Worm (Caenorhabditis elegans) whole organism, young adult: ENCODE measurements around the gene C02F5.10.
A peak's percentile ranks its signal among the peaks of the same experiment; 100 is the strongest.

Experiments used
- F22D6.2 ChIP-seq: sonication (generic microtip); optimal IDR thresholded peaks from 2 replicates; lab custom pipeline; 2016; ENCODE audit warnings: mild to moderate bottlenecking, missing genetic modification characterization, missing compliant biosample characterization
- F37B4.10 ChIP-seq: fragments of 200-800 bp; sonication (Bioruptor generic); IDR thresholded peaks from 2 replicates; pipeline ENCODE4 v1.3.6; 2022; ENCODE audit warnings: missing genetic modification characterization, missing compliant biosample characterization
- Y53F4B.3 ChIP-seq: fragments of 200-800 bp; sonication (Bioruptor generic); IDR thresholded peaks from 2 replicates; pipeline ENCODE4 v1.3.6; 2022; ENCODE audit warnings: missing genetic modification reagents, missing genetic modification characterization, missing compliant biosample characterization
- akir-1 ChIP-seq: fragments of 200-800 bp; sonication (Bioruptor generic); optimal IDR thresholded peaks from 2 replicates; lab custom pipeline; 2018; ENCODE audit warnings: mild to moderate bottlenecking, missing genetic modification characterization, moderate library complexity, missing compliant biosample characterization
- bed-1 ChIP-seq: fragments of 200-800 bp; sonication (Bioruptor generic); IDR thresholded peaks from 2 replicates; pipeline ENCODE4 v1.3.6; 2022; ENCODE audit warnings: missing genetic modification reagents, missing genetic modification characterization, missing compliant biosample characterization
- ceh-100 ChIP-seq: fragments of 200-800 bp; sonication (Bioruptor generic); IDR thresholded peaks from 2 replicates; pipeline ENCODE4 v1.3.6; 2022; ENCODE audit warnings: missing genetic modification reagents, missing genetic modification characterization, missing compliant biosample characterization
- egl-44 ChIP-seq: fragments of 200-800 bp; sonication (Bioruptor generic); IDR thresholded peaks from 2 replicates; pipeline ENCODE4 v1.3.6; 2022; ENCODE audit warnings: missing genetic modification reagents, missing genetic modification characterization, missing compliant biosample characterization
- lin-35 ChIP-seq, 3 experiments: fragments of 150-350 bp in 2 of 3; sonication (generic microtip) in 1 of 3; optimal IDR thresholded peaks; 2 replicates each; lab custom pipeline; 2014 to 2018; ENCODE audit warnings: missing biosample characterization in 3 of 3, missing genetic modification characterization in 3 of 3, missing genetic modification reagents in 3 of 3
- nhr-120 ChIP-seq: fragments of 200-800 bp; sonication (Bioruptor generic); IDR thresholded peaks from 2 replicates; pipeline ENCODE4 v1.3.6; 2022; ENCODE audit warnings: missing genetic modification characterization, missing compliant biosample characterization
- nhr-80 ChIP-seq: sonication (generic microtip); optimal IDR thresholded peaks from 2 replicates; lab custom pipeline; 2016; ENCODE audit warnings: missing genetic modification characterization, missing compliant biosample characterization

DNA sequence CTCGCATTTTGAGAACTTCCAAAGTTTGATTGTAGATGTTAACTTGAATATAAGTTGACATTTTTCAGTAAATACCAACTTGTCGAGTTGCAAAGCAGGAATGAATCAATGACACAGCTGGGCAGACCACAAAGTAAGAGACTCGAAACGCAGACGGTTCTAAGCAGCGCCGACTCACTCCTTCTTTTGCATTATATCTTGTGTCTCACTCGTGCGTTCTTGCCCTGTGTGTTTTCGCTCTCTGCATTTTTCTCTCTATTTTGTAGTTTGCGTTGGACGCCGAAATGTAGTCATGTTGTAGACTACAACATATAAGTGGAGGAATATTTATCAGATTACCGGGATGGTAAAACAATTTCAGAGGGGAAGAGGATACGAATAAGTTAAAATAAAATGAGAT lies 6.5 kb downstream of the C02F5.10 start, which contains the start of gene C02F5.12:
- TF ChIP-seq F22D6.2 (tag; lab: Kevin White, UChicago) (no peak), egl-44 (no peak), F37B4.10 (GFP tag; lab: Robert Waterston, UW) (no peak), akir-1 (no peak), Y53F4B.3 (GFP tag; lab: Robert Waterston, UW) (no peak), nhr-80 (tag; lab: Kevin White, UChicago) (peak; percentile 46), ceh-100 (GFP tag; lab: Robert Waterston, UW) (no peak), bed-1 (GFP tag; lab: Robert Waterston, UW) (no peak), lin-35 (GFP tag; optimal IDR thresholded peaks at IDR 0.05; lab: Kevin White, UChicago) (no peak), nhr-120 (GFP tag; lab: Robert Waterston, UW) (no peak)
